Fruit fly (Drosophila melanogaster): ENCODE data around the gene CG14811.

Gene CG14811

DNA sequence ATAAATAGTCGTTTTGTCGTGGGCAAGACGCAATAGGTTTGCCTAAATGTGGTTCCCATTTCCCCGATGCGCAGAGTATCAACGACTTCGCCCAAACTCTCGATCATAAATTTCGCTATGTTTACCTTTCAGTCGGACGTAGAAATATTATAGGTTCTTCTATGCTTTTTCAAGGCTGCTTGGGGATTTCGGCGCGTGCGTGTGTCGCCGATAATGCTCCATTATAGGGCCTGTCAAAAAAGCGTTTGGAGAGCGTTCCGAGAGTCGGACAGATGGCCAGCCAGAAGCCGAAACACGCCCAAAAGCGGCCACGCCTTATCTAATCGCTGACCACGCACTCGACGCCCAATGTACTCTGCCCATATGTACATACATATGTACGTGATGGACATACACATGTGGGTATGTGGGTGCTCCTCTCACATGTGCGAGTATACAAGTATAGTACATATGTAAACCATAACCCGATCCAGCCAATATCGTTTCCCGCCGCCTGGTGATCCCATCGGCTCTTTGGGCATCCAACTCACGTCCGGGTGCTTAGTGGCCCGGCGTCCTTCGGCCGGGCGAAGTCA, 26.5 kb upstream of the CG14811 start:
- no peak for TF ChIP-seq Mio (GFP tag; optimal IDR thresholded peaks at IDR 0.05)
- no peak for TF ChIP-seq dsf (GFP tag; optimal IDR thresholded peaks at IDR 0.05; ENCODE audit: borderline replicate concordance)
- no peak for TF ChIP-seq br (GFP tag; optimal IDR thresholded peaks at IDR 0.05)
- no peak for TF ChIP-seq Hr78 (GFP tag; optimal IDR thresholded peaks at IDR 0.05)
- no peak for TF ChIP-seq dmrt93B (GFP tag; optimal IDR thresholded peaks at IDR 0.05)
- no peak for TF ChIP-seq Vsx2 (GFP tag; optimal IDR thresholded peaks at IDR 0.05; ENCODE audit: partially characterized antibody)
- TF ChIP-seq Myc (optimal IDR thresholded peaks at IDR 0.05): no peak
- no peak for TF ChIP-seq Dif (GFP tag; optimal IDR thresholded peaks at IDR 0.05; ENCODE audit: partially characterized antibody)
- no peak for TF ChIP-seq tai (GFP tag; optimal IDR thresholded peaks at IDR 0.05)
- no peak for TF ChIP-seq sage (GFP tag; optimal IDR thresholded peaks at IDR 0.05)
- TF ChIP-seq CG32264 (GFP tag; optimal IDR thresholded peaks at IDR 0.05): no peak

dm6 chrX:1847735-1848134, 25.6 kb upstream of the CG14811 start:
- TF ChIP-seq CrebA (GFP tag; optimal IDR thresholded peaks at IDR 0.05; ENCODE audit: borderline replicate concordance) (no peak), Rel (GFP tag; optimal IDR thresholded peaks at IDR 0.05) (no peak), Rel (tag; optimal IDR thresholded peaks at IDR 0.05) (peak; percentile 8)

dm6 chrX:1846386-1846785, 24.2 kb upstream of the CG14811 start:
- no peak for TF ChIP-seq usp (GFP tag; optimal IDR thresholded peaks at IDR 0.05)
- TF ChIP-seq Rel (GFP tag; optimal IDR thresholded peaks at IDR 0.05): no peak
- peak; percentile 83 for TF ChIP-seq Rel (tag; optimal IDR thresholded peaks at IDR 0.05)

DNA sequence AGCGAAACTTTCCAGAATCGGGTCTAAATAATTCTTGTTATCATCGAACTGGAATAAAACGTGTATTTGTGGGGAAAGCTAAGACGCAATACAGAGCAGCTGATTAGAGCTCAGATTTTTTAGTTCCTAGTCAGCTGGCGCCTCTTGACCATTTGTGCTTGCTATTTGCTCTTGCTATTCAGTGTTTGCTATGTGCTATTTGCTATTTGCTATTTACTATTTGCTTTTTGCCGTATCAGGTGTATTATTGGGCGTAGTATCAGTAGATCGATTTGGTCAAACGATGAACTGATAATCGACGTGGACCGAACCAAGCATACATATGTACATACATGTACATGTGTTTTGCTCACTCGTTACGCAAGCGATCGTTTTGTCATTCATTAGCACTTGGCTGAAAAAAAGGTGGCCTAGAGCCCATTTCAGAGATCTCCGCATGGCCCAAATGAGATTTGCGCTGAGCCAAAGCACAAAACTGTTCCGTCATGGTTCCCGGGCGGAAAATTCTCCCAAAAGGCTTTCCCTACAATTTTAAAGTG, 23.3 kb upstream of the CG14811 start:
- TF ChIP-seq HLH106 (tag; optimal IDR thresholded peaks at IDR 0.05) (no peak), ey (GFP tag; optimal IDR thresholded peaks at IDR 0.05) (no peak), Vsx2 (GFP tag; optimal IDR thresholded peaks at IDR 0.05; ENCODE audit: partially characterized antibody) (no peak), N (GFP tag; optimal IDR thresholded peaks at IDR 0.05) (no peak), Dif (GFP tag; optimal IDR thresholded peaks at IDR 0.05; ENCODE audit: partially characterized antibody) (no peak), OdsH (GFP tag; optimal IDR thresholded peaks at IDR 0.05) (no peak), psq (GFP tag; optimal IDR thresholded peaks at IDR 0.05) (no peak), lola (GFP tag; optimal IDR thresholded peaks at IDR 0.05) (no peak), h (GFP tag; optimal IDR thresholded peaks at IDR 0.05) (no peak), dl (GFP tag; optimal IDR thresholded peaks at IDR 0.05; ENCODE audit: insufficient read depth in 1 of 2, partially characterized antibody in 2 of 2) (no peak), Dfd (GFP tag; optimal IDR thresholded peaks at IDR 0.05) (no peak), sage (GFP tag; optimal IDR thresholded peaks at IDR 0.05) (no peak), Myc (optimal IDR thresholded peaks at IDR 0.05) (no peak), Hr83 (GFP tag; optimal IDR thresholded peaks at IDR 0.05; ENCODE audit: poor library complexity, severe bottlenecking) (no peak), Hnf4 (GFP tag; optimal IDR thresholded peaks at IDR 0.05) (no peak), CG9705 (GFP tag; optimal IDR thresholded peaks at IDR 0.05) (no peak), fru (GFP tag; optimal IDR thresholded peaks at IDR 0.05) (no peak), jim (GFP tag; optimal IDR thresholded peaks at IDR 0.05) (no peak)

dm6 chrX:1842875-1843274, 20.7 kb upstream of the CG14811 start:
- no peak for TF ChIP-seq HLH106 (tag; optimal IDR thresholded peaks at IDR 0.05)
- TF ChIP-seq Rel (GFP tag; optimal IDR thresholded peaks at IDR 0.05): no peak
- peak; percentile 41 for TF ChIP-seq Rel (tag; optimal IDR thresholded peaks at IDR 0.05)

- TF ChIP-seq HLH106 (tag; optimal IDR thresholded peaks at IDR 0.05): peak; percentile 67
- no peak for TF ChIP-seq Rel (GFP tag; optimal IDR thresholded peaks at IDR 0.05)
- no peak for TF ChIP-seq Rel (tag; optimal IDR thresholded peaks at IDR 0.05)
- TF ChIP-seq pan (optimal IDR thresholded peaks at IDR 0.05): no peak
- peak; percentile 79 for TF ChIP-seq br (GFP tag; optimal IDR thresholded peaks at IDR 0.05)
- TF ChIP-seq OdsH (GFP tag; optimal IDR thresholded peaks at IDR 0.05): peak; percentile 72
- TF ChIP-seq Hnf4 (GFP tag; optimal IDR thresholded peaks at IDR 0.05): peak; percentile 67
- no peak for TF ChIP-seq Mio (GFP tag; optimal IDR thresholded peaks at IDR 0.05)
- peak; percentile 67 for TF ChIP-seq dmrt93B (GFP tag; optimal IDR thresholded peaks at IDR 0.05)
- peak; percentile 86 for TF ChIP-seq fru (GFP tag; optimal IDR thresholded peaks at IDR 0.05)
- peak; percentile 88 for TF ChIP-seq h (GFP tag; optimal IDR thresholded peaks at IDR 0.05)
- TF ChIP-seq dl (GFP tag; optimal IDR thresholded peaks at IDR 0.05; ENCODE audit: insufficient read depth in 1 of 2, partially characterized antibody in 2 of 2): no peak
- no peak for TF ChIP-seq CrebA (GFP tag; optimal IDR thresholded peaks at IDR 0.05; ENCODE audit: borderline replicate concordance)
- no peak for TF ChIP-seq brk (GFP tag; optimal IDR thresholded peaks at IDR 0.05)
- no peak for TF ChIP-seq usp (GFP tag; optimal IDR thresholded peaks at IDR 0.05)
- TF ChIP-seq dsf (GFP tag; optimal IDR thresholded peaks at IDR 0.05; ENCODE audit: borderline replicate concordance): no peak
- TF ChIP-seq Jra (GFP tag; optimal IDR thresholded peaks at IDR 0.05): no peak
- no peak for TF ChIP-seq Dfd (GFP tag; optimal IDR thresholded peaks at IDR 0.05)
- TF ChIP-seq Hr83 (GFP tag; optimal IDR thresholded peaks at IDR 0.05; ENCODE audit: poor library complexity, severe bottlenecking): no peak
- TF ChIP-seq GATAd (GFP tag; optimal IDR thresholded peaks at IDR 0.05): no peak
- TF ChIP-seq Myc (optimal IDR thresholded peaks at IDR 0.05): no peak
- no peak for TF ChIP-seq Dif (GFP tag; optimal IDR thresholded peaks at IDR 0.05; ENCODE audit: partially characterized antibody)
- TF ChIP-seq sv (GFP tag; optimal IDR thresholded peaks at IDR 0.05): no peak
- peak; percentile 62 for TF ChIP-seq Sp1 (GFP tag; optimal IDR thresholded peaks at IDR 0.05)
- TF ChIP-seq woc (GFP tag; optimal IDR thresholded peaks at IDR 0.05): peak; percentile 94
- TF ChIP-seq psq (GFP tag; optimal IDR thresholded peaks at IDR 0.05): peak; percentile 88
- no peak for TF ChIP-seq tai (GFP tag; optimal IDR thresholded peaks at IDR 0.05)
- no peak for TF ChIP-seq jim (GFP tag; optimal IDR thresholded peaks at IDR 0.05)
These were observed 18.3 kb upstream of the CG14811 start for dm6 chrX:1840520-1840919.

Measured in whole organism, wandering third instar larva.